Worm (Caenorhabditis elegans): Measurements from ENCODE around the gene B0250.5.

- TF ChIP-seq nhr-25 (tag; optimal IDR thresholded peaks at IDR 0.05) (no peak), ceh-82 (tag; optimal IDR thresholded peaks at IDR 0.05) (no peak), unc-39 (tag; optimal IDR thresholded peaks at IDR 0.05) (no peak), egl-27 (tag; optimal IDR thresholded peaks at IDR 0.05) (no peak), unc-62 (GFP tag; optimal IDR thresholded peaks at IDR 0.05) (no peak), elt-1 (tag; optimal IDR thresholded peaks at IDR 0.05) (no peak), ama-1 (optimal IDR thresholded peaks at IDR 0.05) (no peak), blmp-1 (tag; optimal IDR thresholded peaks at IDR 0.05; ENCODE audit: insufficient read depth) (no peak)
Observed at ce11 chrV:20476514-20476913, 17.2 kb upstream of the B0250.5 start.
